Worm (Caenorhabditis elegans) whole organism, L4 larva: ENCODE measurements around the gene sra-10.

ENCODE experiments used
- F44E2.7 ChIP-seq: fragments of 200-800 bp; sonication (Bioruptor generic); IDR thresholded peaks from 2 replicates; pipeline ENCODE4 v2.1.2; 2022; ENCODE audit warnings: missing genetic modification characterization, missing compliant biosample characterization
- F49E8.2 ChIP-seq: sonication (generic microtip); optimal IDR thresholded peaks from 2 replicates; lab custom pipeline; 2016; ENCODE audit warnings: missing compliant biosample characterization, mild to moderate bottlenecking, missing genetic modification characterization, borderline replicate concordance
- R02D3.7 ChIP-seq: fragments of 150-350 bp; sonication (generic microtip); optimal IDR thresholded peaks from 3 replicates; lab custom pipeline; 2014; ENCODE audit warnings: missing biosample characterization, missing genetic modification characterization
- Y105C5A.15 ChIP-seq: fragments of 200-800 bp; sonication (Bioruptor generic); IDR thresholded peaks from 2 replicates; pipeline ENCODE4 v1.3.6; 2022; ENCODE audit warnings: missing genetic modification characterization, missing compliant biosample characterization
- Y48G9A.11 ChIP-seq: fragments of 200-800 bp; sonication (Bioruptor generic); IDR thresholded peaks from 2 replicates; pipeline ENCODE4 v1.3.6; 2022; ENCODE audit warnings: missing genetic modification reagents, missing genetic modification characterization, missing compliant biosample characterization
- arid-1 ChIP-seq: fragments of 200-800 bp; sonication (Bioruptor generic); conservative IDR thresholded peaks from 2 replicates; pipeline ENCODE4 v1.3.6; 2022; ENCODE audit warnings: missing genetic modification reagents, missing genetic modification characterization, missing compliant biosample characterization
- attf-4 ChIP-seq: sonication (generic microtip); optimal IDR thresholded peaks from 3 replicates; lab custom pipeline; 2017; ENCODE audit warnings: missing biosample characterization, missing genetic modification characterization
- ceh-20 ChIP-seq: fragments of 200-800 bp; sonication (Bioruptor generic); IDR thresholded peaks from 2 replicates; pipeline ENCODE4 v1.3.6; 2022; ENCODE audit warnings: missing genetic modification reagents, missing genetic modification characterization, missing compliant biosample characterization
- ceh-44 ChIP-seq: fragments of 200-800 bp; sonication (Bioruptor generic); IDR thresholded peaks from 2 replicates; pipeline ENCODE4 v1.3.6; 2022; ENCODE audit warnings: missing genetic modification reagents, missing genetic modification characterization, missing compliant biosample characterization
- ctbp-1 ChIP-seq: fragments of 200-800 bp; sonication (Bioruptor generic); IDR thresholded peaks from 2 replicates; pipeline ENCODE4 v1.3.6; 2022; ENCODE audit warnings: missing genetic modification reagents, missing genetic modification characterization, missing compliant biosample characterization
- daf-19 ChIP-seq: fragments of 200-800 bp; sonication (Bioruptor generic); conservative IDR thresholded peaks from 2 replicates; pipeline ENCODE4 v1.3.6; 2022; ENCODE audit warnings: missing genetic modification characterization, missing compliant biosample characterization
- daf-8 ChIP-seq: fragments of 200-800 bp; sonication (Bioruptor generic); IDR thresholded peaks from 2 replicates; pipeline ENCODE4 v1.3.6; 2022; ENCODE audit warnings: missing genetic modification characterization, missing compliant biosample characterization
- egl-43 ChIP-seq: fragments of 200-800 bp; sonication (Bioruptor generic); IDR thresholded peaks from 2 replicates; pipeline ENCODE4 v1.3.6; 2022; ENCODE audit warnings: missing genetic modification reagents, missing genetic modification characterization, missing compliant biosample characterization
- gei-8 ChIP-seq: fragments of 200-800 bp; sonication (Bioruptor generic); optimal IDR thresholded peaks from 2 replicates; lab custom pipeline; 2018; ENCODE audit warnings: mild to moderate bottlenecking, missing genetic modification characterization, missing compliant biosample characterization
- lim-7 ChIP-seq: fragments of 200-800 bp; sonication (Bioruptor generic); IDR thresholded peaks from 2 replicates; pipeline ENCODE4 v1.3.6; 2022; ENCODE audit warnings: missing genetic modification characterization, missing compliant biosample characterization
- lin-13 ChIP-seq: fragments of 150-350 bp; optimal IDR thresholded peaks from 2 replicates; lab custom pipeline; 2014; ENCODE audit warnings: missing biosample characterization, missing genetic modification reagents, missing genetic modification characterization
- lin-38 ChIP-seq: fragments of 200-800 bp; sonication (Bioruptor generic); IDR thresholded peaks from 2 replicates; pipeline ENCODE4 v1.3.6; 2022; ENCODE audit warnings: missing genetic modification reagents, missing genetic modification characterization, missing compliant biosample characterization
- lin-39 ChIP-seq: fragments of 150-350 bp; optimal IDR thresholded peaks from 2 replicates; lab custom pipeline; 2014; ENCODE audit warnings: missing biosample characterization, missing genetic modification reagents, missing genetic modification characterization
- lir-3 ChIP-seq: sonication (generic microtip); optimal IDR thresholded peaks from 2 replicates; lab custom pipeline; 2016; ENCODE audit warnings: mild to moderate bottlenecking, missing genetic modification characterization, missing compliant biosample characterization
- nhr-41 ChIP-seq: fragments of 200-800 bp; sonication (Bioruptor generic); IDR thresholded peaks from 2 replicates; pipeline ENCODE4 v1.3.6; 2022; ENCODE audit warnings: missing genetic modification reagents, missing genetic modification characterization, missing compliant biosample characterization
- nhr-48 ChIP-seq: sonication (generic microtip); optimal IDR thresholded peaks from 2 replicates; lab custom pipeline; 2016; ENCODE audit warnings: mild to moderate bottlenecking, missing genetic modification characterization, missing compliant biosample characterization
- rbr-2 ChIP-seq: sonication (generic microtip); optimal IDR thresholded peaks from 2 replicates; lab custom pipeline; 2016; ENCODE audit warnings: missing genotype, missing genetic modification characterization, missing compliant biosample characterization
- set-16 ChIP-seq: fragments of 200-800 bp; sonication (Bioruptor generic); IDR thresholded peaks from 2 replicates; pipeline ENCODE4 v1.3.6; 2022; ENCODE audit warnings: missing genetic modification reagents, missing genetic modification characterization, missing compliant biosample characterization
- snpc-1.2 ChIP-seq: fragments of 200-800 bp; sonication (Bioruptor generic); IDR thresholded peaks from 2 replicates; pipeline ENCODE4 v1.3.6; 2022; ENCODE audit warnings: missing genetic modification reagents, missing genetic modification characterization, missing compliant biosample characterization
- unc-130 ChIP-seq: sonication (generic microtip); optimal IDR thresholded peaks from 2 replicates; lab custom pipeline; 2016; ENCODE audit warnings: missing genetic modification reagents, missing genetic modification characterization, missing compliant biosample characterization
- unc-39 ChIP-seq: sonication (generic microtip); optimal IDR thresholded peaks from 2 replicates; lab custom pipeline; 2017; ENCODE audit warnings: missing biosample characterization, missing genetic modification characterization
- unc-62 ChIP-seq, 3 experiments: fragments of 150-350 bp in 1 of 3; sonication (generic microtip); optimal IDR thresholded peaks in 2 of 3; peaks in 1 of 3; 1 replicate in 1 of 3; 2 replicates in 2 of 3; lab custom pipeline; 2014 to 2017; ENCODE audit warnings: missing biosample characterization in 3 of 3, missing genetic modification characterization in 3 of 3, missing genetic modification reagents in 3 of 3, missing genotype in 1 of 3

sra-10 gene

DNA sequence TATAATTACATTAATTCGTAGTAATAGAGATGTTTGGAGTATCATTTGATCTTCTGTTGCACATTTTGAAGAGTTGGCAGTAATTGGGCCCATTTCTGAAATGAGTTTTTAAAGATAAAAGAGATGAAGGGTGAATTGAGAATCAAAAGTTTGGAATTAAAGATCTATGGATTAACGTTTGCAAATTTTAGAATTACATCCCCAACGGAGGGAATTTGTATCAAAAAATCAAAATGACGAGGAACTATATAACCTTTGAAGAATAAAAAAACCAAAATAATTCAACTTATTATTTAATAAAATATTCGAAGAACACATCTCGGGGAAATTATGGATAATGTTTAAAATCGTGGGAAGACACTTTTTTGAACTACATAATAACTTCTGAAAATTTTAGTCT lies at the start of gene sra-10:
Gene sra-10, minus strand, starts transcription at position 101 of the 400 bp plus-strand sequence.
- TF ChIP-seq ceh-20 (GFP tag; lab: Robert Waterston, UW) = no peak
- no peak for TF ChIP-seq daf-8 (GFP tag; lab: Robert Waterston, UW)
- TF ChIP-seq, all 104 proteins: peak for 0

DNA sequence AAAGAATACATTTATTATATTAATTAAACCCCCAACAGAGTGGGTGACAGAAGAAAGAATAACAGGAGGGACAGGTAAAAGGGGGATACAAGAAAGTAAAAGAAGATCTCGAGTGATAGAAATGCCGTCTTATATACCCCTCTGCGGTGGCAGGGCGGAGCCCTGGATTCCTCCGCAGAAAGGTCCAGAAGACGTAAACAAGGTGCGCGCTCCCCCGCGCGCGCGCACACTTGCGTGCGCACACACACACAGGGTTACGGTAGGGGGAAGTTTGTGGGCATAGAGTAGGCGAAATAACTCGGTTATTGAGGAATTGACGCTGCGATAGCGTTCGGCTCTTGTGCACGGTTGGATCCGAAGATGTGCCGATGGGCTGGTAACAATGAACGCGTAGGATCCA lies 47.0 kb upstream of the sra-10 start, which contains the start of gene R03D7.15:
Gene R03D7.15, plus strand, starts transcription at position 299 of the 400 bp plus-strand sequence.
- peak; percentile 83 for TF ChIP-seq set-16 (GFP tag; lab: Robert Waterston, UW)
- 0 out of 2 replicates have a peak, but pooled peaks have one; percentile 51 for TF ChIP-seq egl-43 (GFP tag; lab: Robert Waterston, UW)

DNA sequence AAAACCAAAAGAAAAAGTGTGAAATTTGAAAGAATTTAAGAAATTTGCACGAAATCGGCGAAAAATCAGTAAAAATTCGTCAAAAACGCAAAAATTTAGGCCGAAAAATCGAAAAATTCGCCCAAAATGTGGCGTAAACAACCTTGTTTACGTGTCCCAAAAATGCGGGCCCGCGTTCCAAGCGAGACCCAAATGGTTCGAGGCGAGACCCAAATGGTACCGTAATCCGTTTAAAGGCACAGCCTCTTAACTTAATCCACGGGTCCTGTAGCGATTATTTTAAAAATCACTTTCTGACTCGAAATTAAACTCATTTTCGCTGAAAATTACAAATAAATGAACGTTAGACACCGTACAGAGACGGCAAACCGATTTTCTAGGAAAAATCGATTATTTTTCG lies 40.4 kb upstream of the sra-10 start:
- no peak for TF ChIP-seq lin-39 (tag; lab: Kevin White, UChicago)
- peak; percentile 69 for TF ChIP-seq Y48G9A.11 (GFP tag; lab: Robert Waterston, UW)
- TF ChIP-seq R02D3.7 (tag; lab: Kevin White, UChicago) = no peak
- TF ChIP-seq rbr-2 (tag; lab: Kevin White, UChicago) = no peak
- 0 out of 2 replicates have a peak, but pooled peaks have one; percentile 36 for TF ChIP-seq arid-1 (GFP tag; lab: Robert Waterston, UW)
- peak; percentile 68 for TF ChIP-seq unc-130 (GFP tag; lab: Kevin White, UChicago)
- TF ChIP-seq daf-19 (GFP tag; lab: Robert Waterston, UW) = no peak
- TF ChIP-seq ceh-44 = 0 out of 2 replicates have a peak, but pooled peaks have one; percentile 16
- no peak for TF ChIP-seq lir-3 (tag; lab: Kevin White, UChicago)
- no peak for TF ChIP-seq nhr-48 (tag; lab: Kevin White, UChicago)
- TF ChIP-seq unc-39 (tag; lab: Kevin White, UChicago) = no peak
- TF ChIP-seq lin-38 (GFP tag; lab: Robert Waterston, UW) = peak; percentile 76
- 0 out of 2 replicates have a peak, but pooled peaks have one; percentile 60 for TF ChIP-seq snpc-1.2
- no peak for TF ChIP-seq ctbp-1 (GFP tag; lab: Robert Waterston, UW)
- TF ChIP-seq F49E8.2 (tag; lab: Kevin White, UChicago) = peak; percentile 81

DNA sequence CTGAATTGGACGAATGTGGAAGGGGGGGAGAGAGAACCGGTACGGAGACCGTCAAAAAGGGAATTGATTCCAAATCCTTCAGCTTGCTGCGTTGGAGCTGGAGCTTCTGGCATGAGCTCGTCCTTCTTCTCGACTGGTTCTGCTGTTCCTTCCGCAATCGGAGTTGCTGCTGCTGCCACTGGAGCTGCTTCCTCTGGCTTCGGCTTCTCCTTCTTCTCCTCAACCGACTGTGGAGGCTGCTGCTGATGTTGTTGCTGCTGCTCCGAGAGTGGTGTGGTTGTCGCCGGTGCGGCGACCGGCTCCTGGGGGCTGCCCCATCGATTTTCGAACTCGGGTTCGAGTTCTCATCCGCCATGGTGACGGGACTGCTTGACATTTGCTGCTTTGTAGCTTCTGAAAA lies 39.9 kb upstream of the sra-10 start, which contains the start of gene R03D7.2:
Gene R03D7.2, minus strand, starts transcription at position 399 of the 400 bp plus-strand sequence.
- TF ChIP-seq Y105C5A.15 (GFP tag; lab: Robert Waterston, UW) (no peak), egl-43 (GFP tag; lab: Robert Waterston, UW) (0 out of 2 replicates have a peak, but pooled peaks have one; percentile 33), set-16 (GFP tag; lab: Robert Waterston, UW) (peak; percentile 95), lim-7 (GFP tag; lab: Robert Waterston, UW) (0 out of 2 replicates have a peak, but pooled peaks have one; percentile 12)

DNA sequence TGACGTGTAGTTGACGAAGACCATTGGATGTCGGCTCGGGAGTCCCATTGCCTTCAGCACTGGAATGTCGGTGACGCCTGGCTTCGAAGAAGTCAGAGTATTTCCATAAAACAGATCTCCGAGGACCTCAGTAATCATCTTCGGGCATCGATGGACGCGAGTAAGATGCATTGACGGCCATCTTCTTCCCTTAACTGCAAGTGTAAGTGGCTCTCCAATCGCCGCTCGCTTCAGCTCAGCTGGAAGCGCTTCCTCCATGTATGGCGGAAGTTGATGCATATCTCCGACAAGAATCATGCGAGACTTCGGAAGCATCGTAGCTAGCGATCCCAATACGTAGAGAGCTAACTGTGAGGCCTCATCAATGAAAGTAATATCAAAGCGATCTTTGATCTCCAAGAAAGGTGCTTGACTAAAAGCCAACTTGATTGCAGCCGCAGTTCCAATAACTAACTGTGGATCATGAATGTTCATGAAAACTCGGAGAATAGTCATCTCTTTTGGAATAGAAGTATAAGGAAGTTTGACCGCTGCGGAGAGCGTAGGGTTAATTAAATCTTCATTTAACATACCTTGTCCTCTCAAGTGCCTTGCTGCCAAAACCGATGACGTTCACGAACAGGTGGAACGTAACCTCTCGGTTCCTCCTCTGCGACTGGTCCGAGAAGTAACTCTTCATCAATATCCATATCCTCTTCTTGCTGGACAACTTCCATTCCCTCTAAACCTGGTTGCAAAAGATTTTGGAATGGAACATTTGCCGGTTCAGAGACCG lies 39.2 kb upstream of the sra-10 start:
- TF ChIP-seq F44E2.7 (GFP tag; lab: Robert Waterston, UW) (no peak), gei-8 (GFP tag; lab: Kevin White, UChicago) (no peak), nhr-41 (GFP tag; lab: Robert Waterston, UW) (no peak), attf-4 (tag; lab: Kevin White, UChicago) (no peak), F49E8.2 (tag; lab: Kevin White, UChicago) (peak; percentile 25), set-16 (GFP tag; lab: Robert Waterston, UW) (peak; percentile 19; the same call in 1 of the 2 replicates), lin-38 (GFP tag; lab: Robert Waterston, UW) (peak; percentile 60), unc-62 (GFP tag; optimal IDR thresholded peaks at IDR 0.05 in 1 of 2; lab: Kevin White, UChicago) (peak in 1 of 2 experiments; percentile 20), unc-62 (tag; optimal IDR thresholded peaks at IDR 0.05; lab: Kevin White, UChicago) (no peak), arid-1 (GFP tag; lab: Robert Waterston, UW) (0 out of 2 replicates have a peak, but pooled peaks have one; percentile 8), lin-13 (GFP tag; lab: Kevin White, UChicago) (peak; percentile 13)
